Fruit fly (Drosophila melanogaster): ENCODE measurements around the gene Efr.

DNA sequence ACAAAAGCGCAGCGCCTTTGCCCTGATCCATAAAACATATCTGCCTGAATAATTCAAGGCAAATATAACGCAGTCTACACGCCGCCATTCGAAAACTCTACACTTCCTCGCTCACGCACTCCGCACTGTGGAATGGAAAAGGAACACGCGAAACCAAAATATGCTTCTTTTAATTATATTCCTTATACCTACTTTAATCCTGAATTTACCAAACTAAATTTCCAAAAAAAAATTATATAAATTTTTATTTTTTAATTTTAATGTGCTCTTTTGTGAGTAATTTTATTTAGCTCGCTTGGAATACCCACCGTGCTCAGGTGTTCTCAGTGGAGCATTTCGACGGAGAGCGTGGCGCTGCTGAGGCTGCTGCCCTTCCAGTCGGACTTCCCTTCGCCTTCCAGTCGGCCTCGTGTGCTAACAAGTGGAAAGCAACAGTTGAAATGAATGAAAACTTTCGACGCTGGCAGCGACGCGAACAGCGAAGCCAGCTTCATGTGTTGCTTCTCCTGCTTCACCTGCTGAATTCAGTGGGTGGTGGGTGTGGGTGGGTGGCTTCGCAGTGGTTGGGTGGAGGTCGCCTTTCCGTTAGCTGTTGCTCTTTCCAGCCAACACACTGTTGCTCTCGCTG is 26.5 kb upstream of the Efr start:
- peak; percentile 63 for TF ChIP-seq CG10348 (GFP tag; IDR thresholded peaks at IDR 0.05)
- TF ChIP-seq CG12605 (GFP tag; IDR thresholded peaks at IDR 0.05): peak; percentile 58
- TF ChIP-seq EcR (GFP tag; optimal IDR thresholded peaks at IDR 0.05): no peak
- TF ChIP-seq Pif1B (GFP tag; optimal IDR thresholded peaks at IDR 0.05): peak; percentile 61
- no peak for TF ChIP-seq CG13204 (GFP tag; optimal IDR thresholded peaks at IDR 0.05)
- peak; percentile 60 for TF ChIP-seq CG8301 (tag; optimal IDR thresholded peaks at IDR 0.05)

All from whole organism, pupa.